Fruit fly (Drosophila melanogaster): ENCODE data around the gene CG5783.

Gene CG5783

DNA sequence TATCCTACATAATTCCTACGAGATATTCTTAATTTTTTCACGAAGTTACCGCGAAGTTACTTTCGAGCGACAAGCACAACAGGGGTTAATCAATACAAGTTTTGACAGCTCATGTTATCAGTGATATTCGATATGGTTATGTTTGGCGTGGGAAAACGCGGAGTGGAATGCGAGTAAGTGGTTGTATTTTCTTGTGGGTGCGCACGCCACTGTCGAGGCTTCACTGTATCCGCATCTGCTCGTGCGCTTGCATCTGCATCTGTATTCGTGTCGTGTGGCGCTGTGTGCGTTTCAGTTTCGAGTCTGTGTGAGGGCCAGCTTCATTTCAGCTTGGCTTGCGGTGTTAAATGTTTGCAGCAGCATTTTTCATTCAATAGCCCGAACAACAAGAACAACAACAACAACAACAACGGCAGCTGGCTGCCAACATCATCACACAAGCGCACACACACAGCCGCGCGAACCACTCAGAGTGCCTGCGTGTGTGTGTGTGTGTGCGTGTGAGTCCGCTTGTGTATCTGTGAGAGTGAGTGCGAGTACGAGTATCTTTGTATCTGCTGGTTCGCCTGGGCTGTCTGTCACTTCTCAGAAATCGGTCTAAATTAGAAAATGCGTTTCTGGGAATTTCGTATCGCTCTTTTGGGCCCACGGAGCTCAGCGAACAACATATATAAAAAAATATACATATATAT, 4.6 kb upstream of the CG5783 start (continued):
- TF ChIP-seq tio (GFP tag; optimal IDR thresholded peaks at IDR 0.05) (no peak), repo (GFP tag; optimal IDR thresholded peaks at IDR 0.05) (no peak), HLH4C (GFP tag; IDR thresholded peaks at IDR 0.05; ENCODE audit: partially characterized antibody) (no peak), psq (GFP tag; optimal IDR thresholded peaks at IDR 0.05) (no peak), shn (GFP tag; optimal IDR thresholded peaks at IDR 0.05) (peak; percentile 64), CG15514 (GFP tag; optimal IDR thresholded peaks at IDR 0.05) (no peak), GATAe (GFP tag; conservative IDR thresholded peaks at IDR 0.05) (no peak), dimm (GFP tag; IDR thresholded peaks at IDR 0.05) (no peak), CG12942 (GFP tag; optimal IDR thresholded peaks at IDR 0.05) (peak; percentile 4), nerfin-2 (GFP tag; IDR thresholded peaks at IDR 0.05; ENCODE audit: partially characterized antibody) (no peak), CG17359 (tag; optimal IDR thresholded peaks at IDR 0.05) (peak; percentile 30), lmd (GFP tag; IDR thresholded peaks at IDR 0.05) (peak; percentile 78), CG4424 (GFP tag; optimal IDR thresholded peaks at IDR 0.05) (no peak), CG18476 (GFP tag; optimal IDR thresholded peaks at IDR 0.05) (no peak), tap (tag; optimal IDR thresholded peaks at IDR 0.05) (no peak), sob (GFP tag; IDR thresholded peaks at IDR 0.05) (peak; percentile 75), Adf1 (GFP tag; IDR thresholded peaks at IDR 0.05) (peak; percentile 66), NK7.1 (GFP tag; optimal IDR thresholded peaks at IDR 0.05) (peak; percentile 54), CG3838 (GFP tag; optimal IDR thresholded peaks at IDR 0.05) (no peak), esg (GFP tag; conservative IDR thresholded peaks at IDR 0.05) (peak; percentile 68), gt (GFP tag; IDR thresholded peaks at IDR 0.05) (peak; percentile 61; the same call in 1 of the 2 replicates), CG8281 (tag; optimal IDR thresholded peaks at IDR 0.05) (no peak), sug (tag; optimal IDR thresholded peaks at IDR 0.05) (no peak), CG3847 (GFP tag; IDR thresholded peaks at IDR 0.05) (peak; percentile 71), ash1 (GFP tag; optimal IDR thresholded peaks at IDR 0.05) (no peak), en (GFP tag; optimal IDR thresholded peaks at IDR 0.05) (no peak), CG17912 (GFP tag; optimal IDR thresholded peaks at IDR 0.05) (no peak), CG2875 (GFP tag; optimal IDR thresholded peaks at IDR 0.05) (no peak), usp (GFP tag; optimal IDR thresholded peaks at IDR 0.05) (no peak), insv (GFP tag; optimal IDR thresholded peaks at IDR 0.05) (no peak), Lim3 (GFP tag; IDR thresholded peaks at IDR 0.05) (no peak), NfI (GFP tag; optimal IDR thresholded peaks at IDR 0.05) (peak; percentile 14), HmgZ (tag; optimal IDR thresholded peaks at IDR 0.05) (peak; percentile 40), CG14667 (GFP tag; IDR thresholded peaks at IDR 0.05) (no peak; the same call in 1 of the 2 replicates), sisA (GFP tag; IDR thresholded peaks at IDR 0.05) (peak; percentile 73), CG3281 (GFP tag; optimal IDR thresholded peaks at IDR 0.05) (no peak), CG8478 (optimal IDR thresholded peaks at IDR 0.05) (peak; percentile 97), Oli (tag; optimal IDR thresholded peaks at IDR 0.05) (peak; percentile 33), CHES-1-like (GFP tag; optimal IDR thresholded peaks at IDR 0.05) (peak; percentile 66), CG6683 (GFP tag; optimal IDR thresholded peaks at IDR 0.05) (no peak), CG15479 (GFP tag; optimal IDR thresholded peaks at IDR 0.05) (peak; percentile 81), gsb-n (tag; optimal IDR thresholded peaks at IDR 0.05) (no peak), ara (GFP tag; IDR thresholded peaks at IDR 0.05) (peak; percentile 35; the same call in 1 of the 2 replicates), disco-r (GFP tag; optimal IDR thresholded peaks at IDR 0.05) (no peak), CG5180 (GFP tag; optimal IDR thresholded peaks at IDR 0.05) (no peak), prd (optimal IDR thresholded peaks at IDR 0.05) (no peak), prd (GFP tag; IDR thresholded peaks at IDR 0.05) (peak; percentile 86), CG6765 (GFP tag; optimal IDR thresholded peaks at IDR 0.05) (no peak), h (optimal IDR thresholded peaks at IDR 0.05) (no peak), ac (GFP tag; optimal IDR thresholded peaks at IDR 0.05) (peak; percentile 77), CG7556 (GFP tag; optimal IDR thresholded peaks at IDR 0.05) (no peak)

Data from whole organism, embryonic.